Worm (Caenorhabditis elegans): ENCODE measurements around the gene F17C11.26.

Gene F17C11.26

ce11 chrV:10940571-10940991, 669 bp upstream of the F17C11.26 start:
- TF ChIP-seq nhr-11 (tag; optimal IDR thresholded peaks at IDR 0.05) (no peak), aha-1 (tag; optimal IDR thresholded peaks at IDR 0.05) (no peak), sup-37 (GFP tag; optimal IDR thresholded peaks at IDR 0.05) (no peak), xbp-1 (tag; optimal IDR thresholded peaks at IDR 0.05) (peak; percentile 24), ces-1 (GFP tag; optimal IDR thresholded peaks at IDR 0.05) (no peak), nhr-71 (tag; optimal IDR thresholded peaks at IDR 0.05) (peak; percentile 83), mab-9 (GFP tag; IDR thresholded peaks at IDR 0.05) (no peak), Y116A8C.19 (tag; optimal IDR thresholded peaks at IDR 0.05; ENCODE audit: borderline replicate concordance) (no peak), lin-14 (GFP tag; optimal IDR thresholded peaks at IDR 0.05) (peak; percentile 85), dsc-1 (tag; optimal IDR thresholded peaks at IDR 0.05) (peak; percentile 11), nhr-76 (tag; optimal IDR thresholded peaks at IDR 0.05) (no peak), swsn-7 (tag; optimal IDR thresholded peaks at IDR 0.05) (peak; percentile 41), sptf-1 (tag; optimal IDR thresholded peaks at IDR 0.05) (no peak), hpl-2 (GFP tag; optimal IDR thresholded peaks at IDR 0.05) (peak; percentile 64), efl-1 (optimal IDR thresholded peaks at IDR 0.05) (peak; percentile 38 to 67), efl-1 (GFP tag; optimal IDR thresholded peaks at IDR 0.05 in 1 of 2) (no peak), pqm-1 (tag; optimal IDR thresholded peaks at IDR 0.05) (peak; percentile 16), snpc-4 (tag; optimal IDR thresholded peaks at IDR 0.05) (no peak), hlh-4 (tag; optimal IDR thresholded peaks at IDR 0.05) (no peak), egl-27 (tag; optimal IDR thresholded peaks at IDR 0.05) (no peak), ztf-11 (tag; optimal IDR thresholded peaks at IDR 0.05) (no peak), pag-3 (tag; optimal IDR thresholded peaks at IDR 0.05; ENCODE audit: borderline replicate concordance, insufficient read depth) (no peak), skn-1 (tag; optimal IDR thresholded peaks at IDR 0.05) (peak; percentile 66), tbx-2 (tag; optimal IDR thresholded peaks at IDR 0.05) (peak; percentile 24), nhr-20 (tag; optimal IDR thresholded peaks at IDR 0.05) (peak; percentile 73), ama-1 (optimal IDR thresholded peaks at IDR 0.05) (peak; percentile 23), ceh-63 (GFP tag; optimal IDR thresholded peaks at IDR 0.05) (no peak), lsy-2 (tag; optimal IDR thresholded peaks at IDR 0.05) (peak; percentile 53 to 70), nhr-90 (tag; optimal IDR thresholded peaks at IDR 0.05; ENCODE audit: poor library complexity) (peak; percentile 50), jun-1 (tag; optimal IDR thresholded peaks at IDR 0.05) (peak; percentile 62), egl-13 (tag; optimal IDR thresholded peaks at IDR 0.05) (no peak), vab-15 (tag; optimal IDR thresholded peaks at IDR 0.05) (no peak), tlp-1 (tag; optimal IDR thresholded peaks at IDR 0.05) (no peak), lin-39 (tag; optimal IDR thresholded peaks at IDR 0.05) (no peak), F16B12.6 (tag; optimal IDR thresholded peaks at IDR 0.05) (no peak), nhr-77 (tag; optimal IDR thresholded peaks at IDR 0.05) (peak; percentile 79), ceh-82 (tag; optimal IDR thresholded peaks at IDR 0.05) (peak in 2 of 3 experiments; percentile 13 to 58), ceh-90 (tag; optimal IDR thresholded peaks at IDR 0.05) (peak; percentile 14), isw-1 (GFP tag; IDR thresholded peaks at IDR 0.05) (no peak), lir-3 (tag; optimal IDR thresholded peaks at IDR 0.05; ENCODE audit: poor library complexity) (no peak), sox-4 (tag; optimal IDR thresholded peaks at IDR 0.05) (no peak), mep-1 (tag; optimal IDR thresholded peaks at IDR 0.05) (peak; percentile 79), fkh-8 (tag; optimal IDR thresholded peaks at IDR 0.05) (peak; percentile 7), zip-4 (GFP tag; optimal IDR thresholded peaks at IDR 0.05) (peak; percentile 71), snu-23 (GFP tag; optimal IDR thresholded peaks at IDR 0.05) (peak; percentile 78), alr-1 (tag; optimal IDR thresholded peaks at IDR 0.05; ENCODE audit: borderline replicate concordance) (no peak), efl-3 (GFP tag; optimal IDR thresholded peaks at IDR 0.05) (no peak), nhr-28 (tag; optimal IDR thresholded peaks at IDR 0.05) (no peak), grh-1 (GFP tag; IDR thresholded peaks at IDR 0.05) (no peak), unc-98 (GFP tag; IDR thresholded peaks at IDR 0.05) (no peak), mdl-1 (tag; optimal IDR thresholded peaks at IDR 0.05) (peak in 1 of 2 experiments; percentile 53), ets-5 (GFP tag; IDR thresholded peaks at IDR 0.05) (no peak), ceh-88 (GFP tag; IDR thresholded peaks at IDR 0.05) (no peak), fkh-10 (GFP tag; optimal IDR thresholded peaks at IDR 0.05) (peak; percentile 18)
